Fruit fly (Drosophila melanogaster) whole organism, embryonic: ENCODE data around the gene CG10214.

Source experiments
- Bgb ChIP-seq: fragments of 200-800 bp; sonication (Bioruptor generic); IDR thresholded peaks from 2 replicates; pipeline ENCODE4 v1.3.6; 2022; ENCODE audit warnings: missing biosample characterization, missing genetic modification characterization; ENCODE audit not compliant: partially characterized antibody
- CG10274 ChIP-seq: fragments of 200-800 bp; sonication (Bioruptor generic); optimal IDR thresholded peaks from 3 replicates; lab custom pipeline; 2017; ENCODE audit warnings: missing biosample characterization, mild to moderate bottlenecking, missing genetic modification characterization
- CG10543 ChIP-seq: fragments of 200-800 bp; sonication (Bioruptor generic); optimal IDR thresholded peaks from 3 replicates; lab custom pipeline; 2017; ENCODE audit warnings: missing biosample characterization, mild to moderate bottlenecking, missing genetic modification characterization, moderate library complexity
- CG12769 ChIP-seq: fragments of 200-800 bp; sonication (Bioruptor generic); optimal IDR thresholded peaks from 2 replicates; lab custom pipeline; 2019; ENCODE audit warnings: missing biosample characterization, mild to moderate bottlenecking, missing genetic modification characterization, moderate library complexity
- CG14667 ChIP-seq: fragments of 200-800 bp; sonication (Bioruptor generic); IDR thresholded peaks from 2 replicates; pipeline ENCODE4 v1.3.6; 2022; ENCODE audit warnings: missing biosample characterization, missing genetic modification characterization
- CG14710 ChIP-seq: fragments of 200-800 bp; sonication (Bioruptor generic); optimal IDR thresholded peaks from 3 replicates; lab custom pipeline; 2019; ENCODE audit warnings: missing biosample characterization, mild to moderate bottlenecking, missing genetic modification characterization, moderate library complexity
- CG15269 ChIP-seq: fragments of 200-800 bp; sonication (Bioruptor generic); optimal IDR thresholded peaks from 2 replicates; lab custom pipeline; 2018; ENCODE audit warnings: missing biosample characterization, mild to moderate bottlenecking, missing genetic modification characterization, moderate library complexity
- CG17568 ChIP-seq: fragments of 200-800 bp; sonication (Bioruptor generic); optimal IDR thresholded peaks from 2 replicates; lab custom pipeline; 2018; ENCODE audit warnings: missing biosample characterization, mild to moderate bottlenecking, missing genetic modification characterization, moderate library complexity
- CG17612 ChIP-seq: fragments of 200-800 bp; sonication (Bioruptor generic); IDR thresholded peaks from 2 replicates; pipeline ENCODE4 v1.3.6; 2022; ENCODE audit warnings: missing biosample characterization, missing genetic modification characterization
- CG17912 ChIP-seq: fragments of 200-800 bp; sonication (Bioruptor generic); optimal IDR thresholded peaks from 2 replicates; lab custom pipeline; 2018; ENCODE audit warnings: missing biosample characterization, mild to moderate bottlenecking, missing genetic modification characterization
- CG2120 ChIP-seq: fragments of 200-800 bp; sonication (Bioruptor generic); optimal IDR thresholded peaks from 3 replicates; lab custom pipeline; 2016; ENCODE audit warnings: missing biosample characterization, missing genetic modification characterization
- CG2129 ChIP-seq: fragments of 200-800 bp; sonication (Bioruptor generic); IDR thresholded peaks from 2 replicates; pipeline ENCODE4 v1.3.6; 2022; ENCODE audit warnings: missing biosample characterization, missing genetic modification characterization; ENCODE audit not compliant: partially characterized antibody
- CG2889 ChIP-seq: fragments of 200-800 bp; sonication (Bioruptor generic); IDR thresholded peaks from 3 replicates; pipeline ENCODE4 v1.3.6; 2022; ENCODE audit warnings: missing biosample characterization, missing genetic modification characterization
- CG30431 ChIP-seq: fragments of 200-800 bp; sonication (Bioruptor generic); optimal IDR thresholded peaks from 2 replicates; lab custom pipeline; 2017; ENCODE audit warnings: missing biosample characterization, missing genetic modification characterization
- CG34422 ChIP-seq: fragments of 200-800 bp; sonication (Bioruptor generic); IDR thresholded peaks from 3 replicates; pipeline ENCODE4 v1.3.6; 2022; ENCODE audit warnings: missing biosample characterization, missing genetic modification characterization
- CG4404 ChIP-seq: fragments of 200-800 bp; sonication (Bioruptor generic); IDR thresholded peaks from 2 replicates; pipeline ENCODE4 v1.3.6; 2022; ENCODE audit warnings: missing biosample characterization, missing genetic modification characterization
- CG4424 ChIP-seq: fragments of 200-800 bp; sonication (Bioruptor generic); optimal IDR thresholded peaks from 3 replicates; lab custom pipeline; 2016; ENCODE audit warnings: missing biosample characterization, missing genetic modification characterization
- CG7271 ChIP-seq: fragments of 200-800 bp; sonication (Bioruptor generic); optimal IDR thresholded peaks from 2 replicates; lab custom pipeline; 2018; ENCODE audit warnings: missing biosample characterization, mild to moderate bottlenecking, missing genetic modification characterization, moderate library complexity
- CG7786 ChIP-seq: fragments of 200-800 bp; sonication (Bioruptor generic); optimal IDR thresholded peaks from 2 replicates; lab custom pipeline; 2016; ENCODE audit warnings: missing biosample characterization, missing genetic modification characterization
- CG9727 ChIP-seq: fragments of 200-800 bp; sonication (Bioruptor generic); optimal IDR thresholded peaks from 3 replicates; lab custom pipeline; 2017; ENCODE audit warnings: missing biosample characterization, mild to moderate bottlenecking, missing genetic modification characterization
- D ChIP-seq, 2 experiments: fragments of 200-800 bp in 1 of 2; fragments of >200 bp in 1 of 2; sonication (Bioruptor generic) in 1 of 2; optimal IDR thresholded peaks; 2 replicates in 1 of 2; 3 replicates in 1 of 2; lab custom pipeline; 2017; ENCODE audit warnings: mild to moderate bottlenecking in 1 of 2, missing biosample characterization in 1 of 2, missing genetic modification characterization in 1 of 2, missing genetic modification reagents in 1 of 2
- Elba2 ChIP-seq: fragments of 200-800 bp; sonication (Bioruptor generic); optimal IDR thresholded peaks from 3 replicates; lab custom pipeline; 2016; ENCODE audit warnings: missing biosample characterization, missing genetic modification characterization
- Fer3 ChIP-seq: fragments of 200-800 bp; sonication (Bioruptor generic); optimal IDR thresholded peaks from 2 replicates; lab custom pipeline; 2018; ENCODE audit warnings: missing biosample characterization, mild to moderate bottlenecking, missing genetic modification characterization, moderate library complexity
- Jarid2 ChIP-seq: fragments of 200-800 bp; sonication (Bioruptor generic); optimal IDR thresholded peaks from 3 replicates; lab custom pipeline; 2017; ENCODE audit warnings: mild to moderate bottlenecking, missing biosample characterization, missing genetic modification reagents, missing genetic modification characterization
- NfI ChIP-seq: fragments of 200-800 bp; sonication (Bioruptor generic); optimal IDR thresholded peaks from 3 replicates; lab custom pipeline; 2018; ENCODE audit warnings: missing biosample characterization, mild to moderate bottlenecking, missing genetic modification characterization, moderate library complexity
- Sox102F ChIP-seq: fragments of 200-800 bp; sonication (Bioruptor generic); optimal IDR thresholded peaks from 2 replicates; lab custom pipeline; 2018; ENCODE audit warnings: missing biosample characterization, mild to moderate bottlenecking, missing genetic modification characterization, moderate library complexity
- Usf ChIP-seq: fragments of 200-800 bp; sonication (Bioruptor generic); optimal IDR thresholded peaks from 2 replicates; lab custom pipeline; 2017; ENCODE audit warnings: missing genotype, missing biosample characterization, missing genetic modification characterization
- ac ChIP-seq: fragments of 200-800 bp; sonication (Bioruptor generic); optimal IDR thresholded peaks from 3 replicates; lab custom pipeline; 2017; ENCODE audit warnings: missing biosample characterization, mild to moderate bottlenecking, missing genetic modification characterization
- aop ChIP-seq: fragments of 200-800 bp; sonication (Bioruptor generic); IDR thresholded peaks from 2 replicates; pipeline ENCODE4 v1.3.6; 2022; ENCODE audit warnings: missing biosample characterization, missing genetic modification characterization
- ato ChIP-seq: fragments of 200-800 bp; sonication (Bioruptor generic); IDR thresholded peaks from 2 replicates; pipeline ENCODE4 v1.3.6; 2022; ENCODE audit warnings: missing biosample characterization, missing genetic modification characterization; ENCODE audit not compliant: partially characterized antibody
- bab2 ChIP-seq: fragments of 200-800 bp; sonication (Bioruptor generic); optimal IDR thresholded peaks from 2 replicates; lab custom pipeline; 2016; ENCODE audit warnings: missing biosample characterization, missing genetic modification characterization
- bigmax ChIP-seq: fragments of 200-800 bp; sonication (Bioruptor generic); optimal IDR thresholded peaks from 2 replicates; lab custom pipeline; 2018; ENCODE audit warnings: missing biosample characterization, mild to moderate bottlenecking, missing genetic modification characterization
- br ChIP-seq: fragments of >200 bp; optimal IDR thresholded peaks from 2 replicates; lab custom pipeline; 2017
- cad ChIP-seq: fragments of >200 bp; optimal IDR thresholded peaks from 2 replicates; lab custom pipeline; 2017; ENCODE audit warnings: missing biosample characterization, missing genetic modification characterization
- chif ChIP-seq, 2 experiments: fragments of 200-800 bp; sonication (Bioruptor generic); optimal IDR thresholded peaks; 3 replicates each; lab custom pipeline; 2016; ENCODE audit warnings: missing biosample characterization in 2 of 2, missing genetic modification characterization in 2 of 2
- ci ChIP-seq: fragments of 200-800 bp; sonication (Bioruptor generic); IDR thresholded peaks from 3 replicates; pipeline ENCODE4 v1.3.6; 2022; ENCODE audit warnings: missing biosample characterization, missing genetic modification characterization
- croc ChIP-seq: fragments of 200-800 bp; sonication (Bioruptor generic); conservative IDR thresholded peaks from 3 replicates; pipeline ENCODE4 v1.3.6; 2022; ENCODE audit warnings: missing biosample characterization, missing genetic modification characterization
- danr ChIP-seq: fragments of 200-800 bp; sonication (Bioruptor generic); IDR thresholded peaks from 2 replicates; pipeline ENCODE4 v1.3.6; 2022; ENCODE audit warnings: missing biosample characterization, missing genetic modification characterization
- gcm2 ChIP-seq: fragments of 200-800 bp; sonication (Bioruptor generic); optimal IDR thresholded peaks from 2 replicates; lab custom pipeline; 2016; ENCODE audit warnings: missing biosample characterization, missing genetic modification characterization
- gro ChIP-seq: fragments of 200-800 bp; sonication (Bioruptor generic); optimal IDR thresholded peaks from 2 replicates; lab custom pipeline; 2016; ENCODE audit warnings: missing biosample characterization, missing genetic modification characterization
- ind ChIP-seq: fragments of 200-800 bp; sonication (Bioruptor generic); optimal IDR thresholded peaks from 3 replicates; lab custom pipeline; 2016; ENCODE audit warnings: missing biosample characterization, missing genetic modification characterization
- pita ChIP-seq: fragments of 200-800 bp; sonication (Bioruptor generic); optimal IDR thresholded peaks from 2 replicates; lab custom pipeline; 2017; ENCODE audit warnings: missing biosample characterization, mild to moderate bottlenecking, missing genetic modification characterization
- pros ChIP-seq: fragments of 200-800 bp; sonication (Bioruptor generic); optimal IDR thresholded peaks from 3 replicates; lab custom pipeline; 2019; ENCODE audit warnings: missing biosample characterization, mild to moderate bottlenecking, missing genetic modification characterization, moderate library complexity
- psq ChIP-seq: fragments of 200-800 bp; sonication (Bioruptor generic); optimal IDR thresholded peaks from 2 replicates; lab custom pipeline; 2017; ENCODE audit warnings: missing biosample characterization, missing genetic modification characterization
- slbo ChIP-seq: fragments of 200-800 bp; sonication (Bioruptor generic); IDR thresholded peaks from 2 replicates; pipeline ENCODE4 v1.3.6; 2022; ENCODE audit warnings: missing biosample characterization, missing genetic modification characterization
- so ChIP-seq: fragments of 200-800 bp; sonication (Bioruptor generic); IDR thresholded peaks from 3 replicates; pipeline ENCODE4 v1.3.6; 2022; ENCODE audit warnings: missing biosample characterization, missing genetic modification characterization
- twi ChIP-seq: fragments of 200-800 bp; optimal IDR thresholded peaks from 2 replicates; lab custom pipeline; 2019; ENCODE audit warnings: missing biosample characterization, mild to moderate bottlenecking, missing genetic modification characterization, moderate library complexity
- vvl ChIP-seq: fragments of 200-800 bp; sonication (Bioruptor generic); IDR thresholded peaks from 2 replicates; pipeline ENCODE4 v1.3.6; 2022; ENCODE audit warnings: missing biosample characterization, missing genetic modification characterization
- wdn ChIP-seq: fragments of 200-800 bp; sonication (Bioruptor generic); IDR thresholded peaks from 2 replicates; pipeline ENCODE4 v1.3.6; 2022; ENCODE audit warnings: missing biosample characterization, missing genetic modification characterization
- zen ChIP-seq: fragments of 200-800 bp; sonication (Bioruptor generic); optimal IDR thresholded peaks from 3 replicates; lab custom pipeline; 2018; ENCODE audit warnings: missing biosample characterization, mild to moderate bottlenecking, missing genetic modification characterization, moderate library complexity
- zfh1 ChIP-seq: fragments of 200-800 bp; sonication (Bioruptor generic); IDR thresholded peaks from 3 replicates; pipeline ENCODE4 v1.3.6; 2022; ENCODE audit warnings: missing biosample characterization, missing genetic modification characterization

Gene CG10214

dm6 chr3R:23729066-23729465, 38.2 kb downstream of the CG10214 start (continued):
- TF ChIP-seq twi (peak; percentile 75), CG2120 (GFP tag; lab: Kevin White, UChicago) (peak; percentile 46), Bgb (GFP tag; lab: Robert Waterston, UW) (no peak), gro (GFP tag; lab: Kevin White, UChicago) (peak; percentile 47), CG17568 (peak; percentile 59), bab2 (GFP tag; lab: Kevin White, UChicago) (no peak), wdn (GFP tag; lab: Robert Waterston, UW) (0 out of 2 replicates have a peak, but pooled peaks have one; percentile 8), CG4424 (no peak), CG4404 (GFP tag; lab: Robert Waterston, UW) (no peak), CG9727 (GFP tag; lab: Kevin White, UChicago) (peak; percentile 47), ato (no peak), psq (GFP tag; lab: Kevin White, UChicago) (no peak), zen (tag; lab: Kevin White, UChicago) (peak; percentile 57), Elba2 (no peak), CG7271 (tag; lab: Kevin White, UChicago) (no peak), gcm2 (GFP tag; lab: Kevin White, UChicago) (no peak), danr (no peak), ind (no peak), slbo (GFP tag; lab: Robert Waterston, UW) (no peak), CG12769 (tag; lab: Kevin White, UChicago) (peak; percentile 66), pita (GFP tag; lab: Kevin White, UChicago) (no peak), CG7786 (GFP tag; lab: Kevin White, UChicago) (peak; percentile 34), br (lab: Kevin White, UChicago) (no peak), ac (no peak), Jarid2 (GFP tag; lab: Kevin White, UChicago) (no peak), bigmax (no peak), CG10274 (GFP tag; lab: Kevin White, UChicago) (peak; percentile 4), vvl (no peak), so (GFP tag; lab: Robert Waterston, UW) (peak; percentile 40; the same call in 1 of the 3 replicates), pros (GFP tag; lab: Kevin White, UChicago) (no peak), zfh1 (GFP tag; lab: Robert Waterston, UW) (no peak), aop (no peak), CG17912 (GFP tag; lab: Kevin White, UChicago) (no peak), croc (GFP tag; lab: Robert Waterston, UW) (no peak), CG14710 (tag; lab: Kevin White, UChicago) (no peak), CG2889 (GFP tag; lab: Robert Waterston, UW) (no peak), Usf (GFP tag; lab: Kevin White, UChicago) (no peak), Fer3 (tag; lab: Kevin White, UChicago) (peak; percentile 47), Sox102F (no peak), ci (GFP tag; lab: Robert Waterston, UW) (peak; percentile 56; the same call in 1 of the 3 replicates), NfI (GFP tag; lab: Kevin White, UChicago) (peak; percentile 8), CG34422 (GFP tag; lab: Robert Waterston, UW) (no peak), chif (GFP tag; optimal IDR thresholded peaks at IDR 0.05; lab: Kevin White, UChicago) (no peak), D (optimal IDR thresholded peaks at IDR 0.05; lab: Kevin White, UChicago) (no peak), D (GFP tag; optimal IDR thresholded peaks at IDR 0.05; lab: Kevin White, UChicago) (no peak), CG10543 (peak; percentile 89), CG14667 (GFP tag; lab: Robert Waterston, UW) (no peak), CG30431 (GFP tag; lab: Kevin White, UChicago) (no peak), cad (GFP tag; lab: Kevin White, UChicago) (no peak), CG17612 (GFP tag; lab: Robert Waterston, UW) (no peak), CG15269 (peak; percentile 27), CG2129 (GFP tag; lab: Robert Waterston, UW) (no peak)
